Fruit fly (Drosophila melanogaster): ENCODE measurements around the gene Cse1.

The Cse1 gene

dm6 chr2L:16817421-16818101 is 7.4 kb downstream of the Cse1 start (continued):
- peak; percentile 23 for TF ChIP-seq CG16863 (GFP tag; optimal IDR thresholded peaks at IDR 0.05)
- no peak for TF ChIP-seq CG31388 (GFP tag; optimal IDR thresholded peaks at IDR 0.05)
- no peak for TF ChIP-seq CG16815 (GFP tag; optimal IDR thresholded peaks at IDR 0.05)
- no peak for TF ChIP-seq Mes4 (GFP tag; optimal IDR thresholded peaks at IDR 0.05)
- TF ChIP-seq Gsc (GFP tag; IDR thresholded peaks at IDR 0.05): no peak
- TF ChIP-seq so (GFP tag; IDR thresholded peaks at IDR 0.05): no peak
- TF ChIP-seq p53 (GFP tag; optimal IDR thresholded peaks at IDR 0.05): no peak
- no peak for TF ChIP-seq twi (tag; optimal IDR thresholded peaks at IDR 0.05)
- peak; percentile 21 for TF ChIP-seq NK7.1 (GFP tag; optimal IDR thresholded peaks at IDR 0.05)
- no peak for TF ChIP-seq tx (GFP tag; optimal IDR thresholded peaks at IDR 0.05)
- TF ChIP-seq slbo (GFP tag; IDR thresholded peaks at IDR 0.05): peak; percentile 23; the same call in 1 of the 2 replicates
- peak; percentile 6 for TF ChIP-seq dmrt99B (tag; optimal IDR thresholded peaks at IDR 0.05)
- TF ChIP-seq CG17361 (GFP tag; IDR thresholded peaks at IDR 0.05): no peak
- no peak for TF ChIP-seq CG13894 (tag; optimal IDR thresholded peaks at IDR 0.05)
- no peak for TF ChIP-seq HLHmδ (GFP tag; optimal IDR thresholded peaks at IDR 0.05)
- TF ChIP-seq E2f1 (GFP tag; IDR thresholded peaks at IDR 0.05): peak; percentile 26; the same call in 1 of the 2 replicates
- TF ChIP-seq disco-r (GFP tag; optimal IDR thresholded peaks at IDR 0.05): no peak
- peak; percentile 18 for TF ChIP-seq CG7556 (GFP tag; optimal IDR thresholded peaks at IDR 0.05)
- TF ChIP-seq Opbp (GFP tag; IDR thresholded peaks at IDR 0.05; ENCODE audit: partially characterized antibody): no peak
- peak; percentile 44 for TF ChIP-seq CG10431 (GFP tag; optimal IDR thresholded peaks at IDR 0.05)
- no peak for TF ChIP-seq ato (GFP tag; IDR thresholded peaks at IDR 0.05; ENCODE audit: partially characterized antibody)
- no peak for TF ChIP-seq CG17568 (GFP tag; optimal IDR thresholded peaks at IDR 0.05)
- TF ChIP-seq CG3281 (GFP tag; optimal IDR thresholded peaks at IDR 0.05): peak; percentile 27
- TF ChIP-seq z (GFP tag; IDR thresholded peaks at IDR 0.05): no peak
- no peak for TF ChIP-seq Sry-δ (GFP tag; optimal IDR thresholded peaks at IDR 0.05)
- TF ChIP-seq CG34376 (GFP tag; optimal IDR thresholded peaks at IDR 0.05): peak; percentile 22
- no peak for TF ChIP-seq CG9817 (tag; optimal IDR thresholded peaks at IDR 0.05)
- TF ChIP-seq stc (GFP tag; IDR thresholded peaks at IDR 0.05): peak; percentile 9; the same call in 1 of the 2 replicates
- no peak for TF ChIP-seq ssp (GFP tag; IDR thresholded peaks at IDR 0.05)
- no peak for TF ChIP-seq sc (optimal IDR thresholded peaks at IDR 0.05)
- TF ChIP-seq sc (GFP tag; optimal IDR thresholded peaks at IDR 0.05): no peak
- no peak for TF ChIP-seq CG9797 (GFP tag; optimal IDR thresholded peaks at IDR 0.05)
- TF ChIP-seq shn (GFP tag; optimal IDR thresholded peaks at IDR 0.05): peak; percentile 38
- no peak for TF ChIP-seq tio (GFP tag; optimal IDR thresholded peaks at IDR 0.05)
- TF ChIP-seq Gug (GFP tag; IDR thresholded peaks at IDR 0.05): no peak
- TF ChIP-seq NFAT (GFP tag; IDR thresholded peaks at IDR 0.05): peak; percentile 32; the same call in 1 of the 2 replicates
- TF ChIP-seq CG7372 (GFP tag; IDR thresholded peaks at IDR 0.05): no peak
- TF ChIP-seq gfzf (GFP tag; optimal IDR thresholded peaks at IDR 0.05): no peak
- TF ChIP-seq tna (GFP tag; IDR thresholded peaks at IDR 0.05; ENCODE audit: partially characterized antibody): no peak
- no peak for TF ChIP-seq aop (GFP tag; IDR thresholded peaks at IDR 0.05)
- TF ChIP-seq CG5180 (GFP tag; optimal IDR thresholded peaks at IDR 0.05): no peak
- peak; percentile 8 for TF ChIP-seq CG30403 (GFP tag; optimal IDR thresholded peaks at IDR 0.05)
- TF ChIP-seq lola (GFP tag; optimal IDR thresholded peaks at IDR 0.05): no peak
- TF ChIP-seq CG12659 (GFP tag; optimal IDR thresholded peaks at IDR 0.05): no peak
- no peak for TF ChIP-seq CG9437 (GFP tag; optimal IDR thresholded peaks at IDR 0.05)
- no peak for TF ChIP-seq Dll (GFP tag; IDR thresholded peaks at IDR 0.05; ENCODE audit: partially characterized antibody)
- peak; percentile 27 for TF ChIP-seq CG2678 (tag; optimal IDR thresholded peaks at IDR 0.05)
- no peak for TF ChIP-seq Chrac-16 (GFP tag; optimal IDR thresholded peaks at IDR 0.05)
- no peak for TF ChIP-seq h (optimal IDR thresholded peaks at IDR 0.05)
- no peak for TF ChIP-seq dati (GFP tag; IDR thresholded peaks at IDR 0.05)
- TF ChIP-seq fd102C (GFP tag; optimal IDR thresholded peaks at IDR 0.05): no peak
